Fruit fly (Drosophila melanogaster): Measurements from ENCODE around the gene Sgp.

- TF ChIP-seq h (optimal IDR thresholded peaks at IDR 0.05) (no peak), Sin3A (optimal IDR thresholded peaks at IDR 0.05) (no peak), Myc (optimal IDR thresholded peaks at IDR 0.05) (no peak), insv (optimal IDR thresholded peaks at IDR 0.05) (no peak)
Measured at dm6 chr2L:8542639-8543038, 23.1 kb downstream of the Sgp start.

All from Kc167 (cell line).